In genomic region chrIV:3854606-3855005, ce11 we compare ENCODE assay signal across 4 worm cellular contexts.
TF ChIP-seq lines count a peak whose summit lies in the region.

No protein-coding gene starts in this region.

TF ChIP-seq in whole organism, L2 larva, 48 proteins besides CTCF, POLR2A, EP300 and RAD21:
- TF ChIP-seq F13H6.1 (tag; optimal IDR thresholded peaks at IDR 0.05; lab: Kevin White, UChicago) = no peak
- TF ChIP-seq unc-55 (GFP tag; optimal IDR thresholded peaks at IDR 0.05; lab: Kevin White, UChicago) = peak; percentile 59
- no peak for TF ChIP-seq nhr-237 (tag; optimal IDR thresholded peaks at IDR 0.05; lab: Kevin White, UChicago)
- no peak for TF ChIP-seq lsy-2 (tag; optimal IDR thresholded peaks at IDR 0.05; lab: Kevin White, UChicago)
- TF ChIP-seq nhr-23 (tag; optimal IDR thresholded peaks at IDR 0.05; lab: Kevin White, UChicago) = no peak
- TF ChIP-seq unc-62 (GFP tag; optimal IDR thresholded peaks at IDR 0.05; lab: Kevin White, UChicago) = no peak
- no peak for TF ChIP-seq ztf-1 (GFP tag; conservative IDR thresholded peaks at IDR 0.05; lab: Robert Waterston, UW)
- no peak for TF ChIP-seq ztf-4 (tag; optimal IDR thresholded peaks at IDR 0.05; lab: Kevin White, UChicago)

TF ChIP-seq in whole organism, L4 larva, 104 proteins besides CTCF, POLR2A, EP300 and RAD21:
- TF ChIP-seq unc-62 (GFP tag; optimal IDR thresholded peaks at IDR 0.05 in 1 of 2; lab: Kevin White, UChicago) (peak in 1 of 2 experiments; percentile 61), unc-62 (tag; optimal IDR thresholded peaks at IDR 0.05; lab: Kevin White, UChicago) (no peak), set-16 (GFP tag; IDR thresholded peaks at IDR 0.05; lab: Robert Waterston, UW) (peak; percentile 51), duxl-1 (tag; optimal IDR thresholded peaks at IDR 0.05; lab: Kevin White, UChicago; ENCODE audit: poor library complexity) (no peak), lin-15B (tag; optimal IDR thresholded peaks at IDR 0.05; lab: Kevin White, UChicago) (no peak), aha-1 (tag; lab: Kevin White, UChicago) (peak; percentile 88)

TF ChIP-seq in whole organism, late embryonic, 69 proteins besides CTCF, POLR2A, EP300 and RAD21:
- TF ChIP-seq rnt-1 (tag; optimal IDR thresholded peaks at IDR 0.05; lab: Kevin White, UChicago) = peak; percentile 16
- TF ChIP-seq hlh-15 (tag; optimal IDR thresholded peaks at IDR 0.05; lab: Kevin White, UChicago) = no peak
- peak; percentile 21 for TF ChIP-seq hlh-8 (tag; optimal IDR thresholded peaks at IDR 0.05; lab: Kevin White, UChicago)
- TF ChIP-seq tbx-2 (tag; optimal IDR thresholded peaks at IDR 0.05; lab: Kevin White, UChicago) = peak; percentile 38
- no peak for TF ChIP-seq pha-2 (tag; optimal IDR thresholded peaks at IDR 0.05; lab: Kevin White, UChicago)
- peak; percentile 22 for TF ChIP-seq hlh-6 (tag; optimal IDR thresholded peaks at IDR 0.05; lab: Kevin White, UChicago)
- no peak for TF ChIP-seq sox-2 (GFP tag; IDR thresholded peaks at IDR 0.05; lab: Robert Waterston, UW)
- TF ChIP-seq ceh-34 (tag; optimal IDR thresholded peaks at IDR 0.05; lab: Kevin White, UChicago) = no peak
- TF ChIP-seq ceh-31 (tag; optimal IDR thresholded peaks at IDR 0.05; lab: Kevin White, UChicago) = peak; percentile 33
- peak; percentile 1 for TF ChIP-seq sox-4 (tag; optimal IDR thresholded peaks at IDR 0.05; lab: Kevin White, UChicago)
- TF ChIP-seq ceh-19 (GFP tag; optimal IDR thresholded peaks at IDR 0.05; lab: Kevin White, UChicago) = no peak

TF ChIP-seq in whole organism, mixed stage, embryonic, 35 proteins besides CTCF, POLR2A, EP300 and RAD21:
- peak; percentile 50 for TF ChIP-seq mls-2 (tag; optimal IDR thresholded peaks at IDR 0.05; lab: Kevin White, UChicago)
- TF ChIP-seq blmp-1 (tag; optimal IDR thresholded peaks at IDR 0.05; lab: Kevin White, UChicago) = no peak
- no peak for TF ChIP-seq nhr-237 (tag; optimal IDR thresholded peaks at IDR 0.05; lab: Kevin White, UChicago)
- TF ChIP-seq flh-1 (GFP tag; optimal IDR thresholded peaks at IDR 0.05; lab: Kevin White, UChicago) = peak; percentile 17
- peak; percentile 41 for TF ChIP-seq sptf-1 (tag; optimal IDR thresholded peaks at IDR 0.05; lab: Kevin White, UChicago)
- no peak for TF ChIP-seq drap-1 (GFP tag; optimal IDR thresholded peaks at IDR 0.05; lab: Kevin White, UChicago)
- peak; percentile 15 for TF ChIP-seq unc-120 (tag; optimal IDR thresholded peaks at IDR 0.05; lab: Kevin White, UChicago; ENCODE audit: poor library complexity, severe bottlenecking)
- no peak for TF ChIP-seq zip-8 (tag; optimal IDR thresholded peaks at IDR 0.05; lab: Kevin White, UChicago)
- no peak for TF ChIP-seq lin-13 (tag; optimal IDR thresholded peaks at IDR 0.05; lab: Kevin White, UChicago)
- no peak for TF ChIP-seq sem-2 (GFP tag; optimal IDR thresholded peaks at IDR 0.05; lab: Kevin White, UChicago)
- TF ChIP-seq hlh-1 (tag; optimal IDR thresholded peaks at IDR 0.05; lab: Kevin White, UChicago) = no peak
- no peak for TF ChIP-seq nhr-12 (tag; optimal IDR thresholded peaks at IDR 0.05; lab: Kevin White, UChicago)
- TF ChIP-seq nhr-2 (tag; optimal IDR thresholded peaks at IDR 0.05; lab: Kevin White, UChicago) = no peak
- TF ChIP-seq elt-3 (tag; optimal IDR thresholded peaks at IDR 0.05; lab: Kevin White, UChicago) = no peak
